Worm (Caenorhabditis elegans) whole organism, L1 larva: ENCODE results near the gene mcm-2.

Source experiments
- C04F5.9 ChIP-seq: sonication (generic microtip); optimal IDR thresholded peaks from 2 replicates; lab custom pipeline; 2016; ENCODE audit warnings: missing genetic modification characterization, missing compliant biosample characterization
- Y116A8C.19 ChIP-seq: sonication (generic microtip); optimal IDR thresholded peaks from 2 replicates; lab custom pipeline; 2016; ENCODE audit warnings: missing compliant biosample characterization, missing genetic modification characterization, borderline replicate concordance
- aha-1 ChIP-seq: fragments of 150-350 bp; optimal IDR thresholded peaks from 2 replicates; lab custom pipeline; 2014; ENCODE audit warnings: missing biosample characterization, missing genetic modification characterization
- alr-1 ChIP-seq: fragments of 200-800 bp; sonication (Bioruptor generic); optimal IDR thresholded peaks from 2 replicates; lab custom pipeline; 2018; ENCODE audit warnings: borderline replicate concordance, mild to moderate bottlenecking, missing genetic modification characterization, missing compliant biosample characterization
- ceh-63 ChIP-seq: fragments of 200-800 bp; sonication (Bioruptor generic); optimal IDR thresholded peaks from 2 replicates; lab custom pipeline; 2018; ENCODE audit warnings: mild to moderate bottlenecking, missing genetic modification characterization, missing compliant biosample characterization
- ceh-8 ChIP-seq: fragments of 200-800 bp; sonication (Bioruptor generic); optimal IDR thresholded peaks from 2 replicates; lab custom pipeline; 2018; ENCODE audit warnings: mild to moderate bottlenecking, missing genetic modification characterization, moderate library complexity, missing compliant biosample characterization
- ceh-88 ChIP-seq: fragments of 200-800 bp; sonication (Bioruptor generic); IDR thresholded peaks from 2 replicates; pipeline ENCODE4 v1.3.6; 2022; ENCODE audit warnings: missing genetic modification characterization, missing compliant biosample characterization
- ceh-90 ChIP-seq: sonication (generic microtip); optimal IDR thresholded peaks from 2 replicates; lab custom pipeline; 2016; ENCODE audit warnings: missing genetic modification characterization, missing compliant biosample characterization
- ces-1 ChIP-seq: fragments of 150-350 bp; optimal IDR thresholded peaks from 2 replicates; lab custom pipeline; 2014; ENCODE audit warnings: missing biosample characterization, missing genetic modification reagents, missing genetic modification characterization
- dpl-1 ChIP-seq, 3 experiments: fragments of 150-350 bp in 2 of 3; sonication (generic microtip) in 1 of 3; optimal IDR thresholded peaks; 2 replicates each; lab custom pipeline; 2014 to 2017; ENCODE audit warnings: missing biosample characterization in 3 of 3, missing genetic modification characterization in 3 of 3, missing genetic modification reagents in 3 of 3
- dsc-1 ChIP-seq: sonication (generic microtip); optimal IDR thresholded peaks from 2 replicates; lab custom pipeline; 2016; ENCODE audit warnings: mild to moderate bottlenecking, missing genetic modification characterization, missing compliant biosample characterization
- efl-1 ChIP-seq, 4 experiments: fragments of 150-350 bp; optimal IDR thresholded peaks in 3 of 4; peaks in 1 of 4; 1 replicate in 1 of 4; 2 replicates in 3 of 4; lab custom pipeline; 2014; ENCODE audit warnings: missing biosample characterization in 2 of 4, missing genetic modification characterization in 2 of 4, missing genetic modification reagents in 2 of 4
- egl-27 ChIP-seq, 2 experiments: fragments of 150-350 bp in 1 of 2; sonication (generic microtip); optimal IDR thresholded peaks; 3 replicates each; lab custom pipeline; 2017 to 2018; ENCODE audit warnings: missing biosample characterization in 2 of 2, missing genetic modification characterization in 2 of 2, missing genetic modification reagents in 2 of 2
- elt-3 ChIP-seq, 6 experiments: fragments of 150-350 bp in 1 of 6; sonication (generic microtip); optimal IDR thresholded peaks; 2 replicates each; lab custom pipeline; 2017 to 2018; ENCODE audit warnings: missing biosample characterization in 6 of 6, missing genetic modification characterization in 6 of 6, inconsistent platforms in 1 of 6
- ets-5 ChIP-seq: fragments of 200-800 bp; sonication (Bioruptor generic); IDR thresholded peaks from 2 replicates; pipeline ENCODE4 v1.3.6; 2022; ENCODE audit warnings: missing genetic modification characterization, missing compliant biosample characterization
- fkh-10 ChIP-seq: sonication (generic microtip); optimal IDR thresholded peaks from 2 replicates; lab custom pipeline; 2017; ENCODE audit warnings: missing biosample characterization, missing genetic modification reagents, missing genetic modification characterization
- fkh-4 ChIP-seq: sonication (generic microtip); optimal IDR thresholded peaks from 2 replicates; lab custom pipeline; 2016; ENCODE audit warnings: missing compliant biosample characterization, missing genetic modification characterization, borderline replicate concordance
- fos-1 ChIP-seq: fragments of 150-350 bp; optimal IDR thresholded peaks from 2 replicates; lab custom pipeline; 2014; ENCODE audit warnings: missing biosample characterization, missing genetic modification characterization
- grh-1 ChIP-seq: fragments of 200-800 bp; sonication (Bioruptor generic); IDR thresholded peaks from 2 replicates; pipeline ENCODE4 v1.3.6; 2022; ENCODE audit warnings: missing genetic modification reagents, missing genetic modification characterization, missing compliant biosample characterization
- irx-1 ChIP-seq: sonication (generic microtip); optimal IDR thresholded peaks from 2 replicates; lab custom pipeline; 2016; ENCODE audit warnings: missing genetic modification characterization, missing compliant biosample characterization
- lin-13 ChIP-seq: fragments of 150-350 bp; optimal IDR thresholded peaks from 2 replicates; lab custom pipeline; 2014; ENCODE audit warnings: missing biosample characterization, missing genetic modification reagents, missing genetic modification characterization
- lin-14 ChIP-seq: fragments of 200-800 bp; sonication (Bioruptor generic); optimal IDR thresholded peaks from 2 replicates; lab custom pipeline; 2018; ENCODE audit warnings: mild to moderate bottlenecking, missing genetic modification characterization, moderate library complexity, missing compliant biosample characterization
- lin-35 ChIP-seq, 2 experiments: fragments of 150-350 bp; optimal IDR thresholded peaks; 2 replicates each; lab custom pipeline; 2014; ENCODE audit warnings: missing biosample characterization in 2 of 2, missing genetic modification characterization in 2 of 2, missing genetic modification reagents in 2 of 2
- lin-39 ChIP-seq: fragments of 150-350 bp; optimal IDR thresholded peaks from 2 replicates; lab custom pipeline; 2014; ENCODE audit warnings: missing biosample characterization, missing genetic modification reagents, missing genetic modification characterization
- mef-2 ChIP-seq: fragments of 150-350 bp; optimal IDR thresholded peaks from 2 replicates; lab custom pipeline; 2014; ENCODE audit warnings: missing biosample characterization, missing genetic modification characterization
- mep-1 ChIP-seq: fragments of 150-350 bp; optimal IDR thresholded peaks from 2 replicates; lab custom pipeline; 2014; ENCODE audit warnings: missing biosample characterization, missing genetic modification characterization
- nhr-12 ChIP-seq: sonication (generic microtip); optimal IDR thresholded peaks from 2 replicates; lab custom pipeline; 2017; ENCODE audit warnings: missing biosample characterization, missing genetic modification characterization
- nhr-19 ChIP-seq: fragments of 200-800 bp; sonication (Bioruptor generic); conservative IDR thresholded peaks from 2 replicates; pipeline ENCODE4 v1.3.6; 2022; ENCODE audit warnings: missing genetic modification characterization, missing compliant biosample characterization
- nhr-76 ChIP-seq: sonication (generic microtip); optimal IDR thresholded peaks from 2 replicates; lab custom pipeline; 2017; ENCODE audit warnings: missing biosample characterization, missing genetic modification characterization
- nhr-77 ChIP-seq: fragments of 150-350 bp; optimal IDR thresholded peaks from 2 replicates; lab custom pipeline; 2014; ENCODE audit warnings: missing biosample characterization, missing genetic modification characterization
- nhr-84 ChIP-seq: sonication (generic microtip); optimal IDR thresholded peaks from 2 replicates; lab custom pipeline; 2017; ENCODE audit warnings: missing biosample characterization, missing genetic modification characterization
- nhr-90 ChIP-seq: sonication (generic microtip); optimal IDR thresholded peaks from 2 replicates; lab custom pipeline; 2016; ENCODE audit warnings: mild to moderate bottlenecking, missing genetic modification characterization, missing compliant biosample characterization; ENCODE audit not compliant: poor library complexity
- pax-3 ChIP-seq: fragments of 200-800 bp; sonication (Bioruptor generic); optimal IDR thresholded peaks from 2 replicates; lab custom pipeline; 2018; ENCODE audit warnings: mild to moderate bottlenecking, missing genetic modification characterization, moderate library complexity, missing compliant biosample characterization
- rnt-1 ChIP-seq: sonication (generic microtip); optimal IDR thresholded peaks from 2 replicates; lab custom pipeline; 2016; ENCODE audit warnings: mild to moderate bottlenecking, missing genetic modification characterization, moderate library complexity, missing compliant biosample characterization
- snpc-4 ChIP-seq: fragments of 150-350 bp; optimal IDR thresholded peaks from 2 replicates; lab custom pipeline; 2014; ENCODE audit warnings: missing biosample characterization, missing genetic modification characterization
- snu-23 ChIP-seq: sonication (generic microtip); optimal IDR thresholded peaks from 2 replicates; lab custom pipeline; 2016; ENCODE audit warnings: missing genetic modification characterization, missing compliant biosample characterization
- sox-4 ChIP-seq: sonication (generic microtip); optimal IDR thresholded peaks from 2 replicates; lab custom pipeline; 2016; ENCODE audit warnings: missing genetic modification characterization, missing compliant biosample characterization
- sptf-1 ChIP-seq: fragments of 150-350 bp; optimal IDR thresholded peaks from 2 replicates; lab custom pipeline; 2014; ENCODE audit warnings: missing biosample characterization, missing genetic modification characterization
- sup-37 ChIP-seq: fragments of 200-800 bp; sonication (Bioruptor generic); optimal IDR thresholded peaks from 2 replicates; lab custom pipeline; 2018; ENCODE audit warnings: mild to moderate bottlenecking, missing genetic modification characterization, missing compliant biosample characterization
- tbx-2 ChIP-seq: sonication (generic microtip); optimal IDR thresholded peaks from 2 replicates; lab custom pipeline; 2016; ENCODE audit warnings: missing genetic modification characterization, missing compliant biosample characterization
- tlp-1 ChIP-seq: fragments of 150-350 bp; optimal IDR thresholded peaks from 2 replicates; lab custom pipeline; 2014; ENCODE audit warnings: missing biosample characterization, missing genetic modification characterization
- unc-130 ChIP-seq: fragments of 150-350 bp; optimal IDR thresholded peaks from 2 replicates; lab custom pipeline; 2017; ENCODE audit warnings: missing biosample characterization, missing genetic modification characterization, inconsistent platforms
- unc-98 ChIP-seq: fragments of 200-800 bp; sonication (Bioruptor generic); IDR thresholded peaks from 2 replicates; pipeline ENCODE4 v1.3.6; 2022; ENCODE audit warnings: missing genetic modification characterization, missing compliant biosample characterization
- xbp-1 ChIP-seq: sonication (generic microtip); optimal IDR thresholded peaks from 2 replicates; lab custom pipeline; 2016; ENCODE audit warnings: missing genetic modification characterization, missing compliant biosample characterization
- zip-4 ChIP-seq: fragments of 200-800 bp; sonication (Bioruptor generic); optimal IDR thresholded peaks from 2 replicates; lab custom pipeline; 2018; ENCODE audit warnings: mild to moderate bottlenecking, missing genetic modification characterization, moderate library complexity, missing compliant biosample characterization
- ztf-11 ChIP-seq, 2 experiments: sonication (generic microtip); optimal IDR thresholded peaks; 2 replicates each; lab custom pipeline; 2016 to 2017; ENCODE audit warnings: missing genetic modification characterization in 2 of 2, missing biosample characterization in 1 of 2, missing compliant biosample characterization in 1 of 2

The mcm-2 gene

DNA sequence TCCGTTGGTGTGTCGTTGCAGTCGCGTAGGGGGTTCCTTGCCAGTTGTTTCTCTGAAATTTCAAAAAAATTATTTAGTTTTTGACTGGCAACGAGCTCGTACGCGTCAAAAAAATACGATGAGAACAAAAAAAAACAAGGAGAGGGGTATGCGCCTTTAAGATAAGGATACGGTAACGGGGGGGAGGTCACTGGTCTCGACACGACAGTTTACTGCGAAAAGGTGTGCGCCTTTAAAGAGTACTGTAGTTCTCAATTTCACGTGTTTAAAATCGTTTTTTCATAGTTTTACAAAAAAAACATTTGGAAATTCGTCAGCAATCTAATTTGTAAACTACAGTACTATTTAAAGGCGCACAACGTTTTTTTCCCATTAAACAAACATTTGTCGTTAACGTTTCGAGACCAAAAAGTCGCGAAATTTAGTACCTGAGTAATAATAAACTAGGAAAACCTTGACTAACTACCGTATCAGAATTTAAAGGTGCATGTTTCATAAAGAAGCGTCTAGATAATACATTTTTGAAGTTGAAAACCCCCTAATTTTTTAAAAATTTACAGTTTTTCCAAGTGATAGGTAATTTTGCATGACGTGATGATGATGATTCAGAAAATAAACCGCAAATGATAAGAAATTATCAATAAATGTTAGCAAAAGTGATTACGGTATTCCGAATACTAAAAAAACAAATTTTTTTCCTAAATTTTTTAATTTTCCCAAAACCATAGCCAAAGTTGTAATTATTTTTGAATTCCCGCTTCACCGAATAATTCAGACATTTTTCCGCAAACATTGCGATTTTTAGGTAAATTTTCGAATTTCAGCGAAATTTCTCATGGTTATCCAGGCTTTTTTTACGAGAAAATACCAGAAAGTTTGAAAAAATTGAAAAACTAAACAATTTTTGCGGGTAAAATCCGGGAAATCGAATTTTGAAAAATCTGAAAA lies 32.1 kb downstream of the mcm-2 start (continued):
- TF ChIP-seq unc-130 (no peak), nhr-84 (tag; lab: Kevin White, UChicago) (no peak), unc-98 (no peak), elt-3 (tag; optimal IDR thresholded peaks at IDR 0.05; lab: Kevin White, UChicago) (no peak), lin-14 (no peak), ceh-8 (GFP tag; lab: Kevin White, UChicago) (no peak), alr-1 (tag; lab: Kevin White, UChicago) (no peak), fkh-4 (tag; lab: Kevin White, UChicago) (no peak), ztf-11 (tag; optimal IDR thresholded peaks at IDR 0.05; lab: Kevin White, UChicago) (peak in 1 of 2 experiments; percentile 37), snu-23 (GFP tag; lab: Kevin White, UChicago) (peak; percentile 51), aha-1 (tag; lab: Kevin White, UChicago) (no peak), lin-39 (tag; lab: Kevin White, UChicago) (peak; percentile 24), sptf-1 (no peak), nhr-77 (tag; lab: Kevin White, UChicago) (no peak), C04F5.9 (tag; lab: Kevin White, UChicago) (no peak), xbp-1 (tag; lab: Kevin White, UChicago) (peak; percentile 4), ceh-88 (no peak; the same call in 1 of the 2 replicates), sox-4 (tag; lab: Kevin White, UChicago) (no peak), nhr-90 (tag; lab: Kevin White, UChicago) (peak; percentile 24), lin-35 (GFP tag; optimal IDR thresholded peaks at IDR 0.05; lab: Kevin White, UChicago) (peak in 1 of 2 experiments; percentile 43), nhr-19 (GFP tag; lab: Robert Waterston, UW) (0 out of 2 replicates have a peak, but pooled peaks have one; percentile 53), ceh-63 (GFP tag; lab: Kevin White, UChicago) (no peak), tlp-1 (tag; lab: Kevin White, UChicago) (no peak), ces-1 (no peak), nhr-76 (no peak), pax-3 (tag; lab: Kevin White, UChicago) (peak; percentile 36), fos-1 (no peak), mep-1 (no peak), fkh-10 (GFP tag; lab: Kevin White, UChicago) (no peak), egl-27 (tag; optimal IDR thresholded peaks at IDR 0.05; lab: Kevin White, UChicago) (no peak), ets-5 (GFP tag; lab: Robert Waterston, UW) (no peak), nhr-12 (tag; lab: Kevin White, UChicago) (peak; percentile 24), lin-13 (GFP tag; lab: Kevin White, UChicago) (peak; percentile 22), mef-2 (tag; lab: Kevin White, UChicago) (no peak)

DNA sequence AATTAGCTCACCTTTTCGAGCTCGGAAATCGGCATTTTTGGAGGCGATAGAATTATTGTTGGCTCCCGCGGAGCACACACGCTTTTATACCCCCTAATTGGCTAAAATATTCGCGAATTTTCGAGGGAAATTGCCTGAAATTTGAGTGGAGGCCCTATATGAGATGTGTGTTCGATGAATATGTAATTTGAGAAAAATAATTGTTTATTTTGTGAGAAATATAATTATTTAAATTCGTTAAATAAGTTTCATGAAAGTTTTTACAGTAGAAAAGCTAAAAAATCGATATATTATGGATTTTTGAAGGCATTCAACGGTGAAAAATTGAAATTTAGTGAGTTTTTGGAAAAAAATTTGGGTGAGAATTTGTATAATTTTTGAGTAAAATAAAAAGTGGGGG lies 32.8 kb downstream of the mcm-2 start, which contains the start of gene acbp-6:
Gene acbp-6, minus strand, starts transcription at position 101 of the 400 bp plus-strand sequence.
- TF ChIP-seq lin-13 (GFP tag; lab: Kevin White, UChicago) (peak; percentile 19), grh-1 (GFP tag; lab: Robert Waterston, UW) (no peak)

DNA sequence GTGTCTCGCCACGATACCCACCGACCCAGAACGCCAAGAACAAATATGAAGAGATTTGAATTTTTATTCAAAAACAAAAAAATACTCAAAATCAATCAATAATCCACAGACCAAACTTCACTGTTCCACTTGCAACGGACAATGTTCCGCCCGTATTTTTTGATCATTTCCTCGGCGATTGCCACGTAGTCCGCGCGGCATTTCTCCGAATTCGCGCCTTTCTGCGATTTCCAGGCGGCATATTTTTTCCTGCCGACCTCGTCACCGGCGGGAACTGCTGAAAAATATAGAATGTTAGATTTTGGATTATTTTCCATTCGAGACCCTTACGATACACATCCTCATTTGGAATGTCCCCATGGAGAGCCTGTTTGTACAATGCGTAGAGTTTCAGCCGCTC lies 34.2 kb downstream of the mcm-2 start:
- TF ChIP-seq efl-1 (optimal IDR thresholded peaks at IDR 0.05; lab: Kevin White, UChicago) (no peak), efl-1 (GFP tag; optimal IDR thresholded peaks at IDR 0.05 in 1 of 2; lab: Kevin White, UChicago) (no peak), ceh-90 (tag; lab: Kevin White, UChicago) (no peak), lin-35 (GFP tag; optimal IDR thresholded peaks at IDR 0.05; lab: Kevin White, UChicago) (no peak), tbx-2 (tag; lab: Kevin White, UChicago) (no peak), unc-130 (no peak), mef-2 (tag; lab: Kevin White, UChicago) (no peak), rnt-1 (no peak), snpc-4 (tag; lab: Kevin White, UChicago) (no peak), sptf-1 (no peak), dpl-1 (GFP tag; optimal IDR thresholded peaks at IDR 0.05; lab: Kevin White, UChicago) (no peak), zip-4 (GFP tag; lab: Kevin White, UChicago) (no peak), dsc-1 (tag; lab: Kevin White, UChicago) (no peak), irx-1 (no peak), Y116A8C.19 (no peak), sup-37 (GFP tag; lab: Kevin White, UChicago) (no peak)
